Fruit fly (Drosophila melanogaster) whole organism, embryonic: Measurements from ENCODE around the gene Sox100B.

Experiments
- CG10147 ChIP-seq: fragments of 200-800 bp; sonication (Bioruptor generic); optimal IDR thresholded peaks from 2 replicates; lab custom pipeline; 2019; ENCODE audit warnings: missing biosample characterization, mild to moderate bottlenecking, missing genetic modification characterization, moderate library complexity
- CG10366 ChIP-seq: fragments of 200-800 bp; sonication (Bioruptor generic); IDR thresholded peaks from 2 replicates; pipeline ENCODE4 v1.3.6; 2022; ENCODE audit warnings: missing biosample characterization, missing genetic modification characterization
- CG10431 ChIP-seq: fragments of 200-800 bp; sonication (Bioruptor generic); optimal IDR thresholded peaks from 3 replicates; lab custom pipeline; 2018; ENCODE audit warnings: missing biosample characterization, mild to moderate bottlenecking, missing genetic modification characterization
- CG11398 ChIP-seq: fragments of 200-800 bp; sonication (Bioruptor generic); optimal IDR thresholded peaks from 2 replicates; lab custom pipeline; 2016; ENCODE audit warnings: missing biosample characterization, missing genetic modification characterization
- CG11504 ChIP-seq: fragments of 200-800 bp; sonication (Bioruptor generic); optimal IDR thresholded peaks from 3 replicates; lab custom pipeline; 2019; ENCODE audit warnings: missing biosample characterization, mild to moderate bottlenecking, missing genetic modification characterization, moderate library complexity
- CG12219 ChIP-seq: fragments of 200-800 bp; sonication (Bioruptor generic); optimal IDR thresholded peaks from 3 replicates; lab custom pipeline; 2018; ENCODE audit warnings: missing biosample characterization, mild to moderate bottlenecking, missing genetic modification characterization
- CG12299 ChIP-seq: fragments of 200-800 bp; sonication (Bioruptor generic); optimal IDR thresholded peaks from 2 replicates; lab custom pipeline; 2018; ENCODE audit warnings: missing biosample characterization, mild to moderate bottlenecking, missing genetic modification characterization
- CG13424 ChIP-seq: fragments of 200-800 bp; sonication (Bioruptor generic); optimal IDR thresholded peaks from 2 replicates; lab custom pipeline; 2019; ENCODE audit warnings: missing biosample characterization, mild to moderate bottlenecking, missing genetic modification characterization, moderate library complexity
- CG14014 ChIP-seq: fragments of 200-800 bp; sonication (Bioruptor generic); IDR thresholded peaks from 2 replicates; pipeline ENCODE4 v1.3.6; 2022; ENCODE audit warnings: missing biosample characterization, missing genetic modification characterization
- CG15073 ChIP-seq: fragments of 200-800 bp; sonication (Bioruptor generic); optimal IDR thresholded peaks from 2 replicates; lab custom pipeline; 2016; ENCODE audit warnings: missing biosample characterization, missing genetic modification characterization
- CG15479 ChIP-seq: fragments of 200-800 bp; sonication (Bioruptor generic); optimal IDR thresholded peaks from 3 replicates; lab custom pipeline; 2019; ENCODE audit warnings: missing biosample characterization, mild to moderate bottlenecking, missing genetic modification characterization, moderate library complexity
- CG16779 ChIP-seq: fragments of 200-800 bp; sonication (Bioruptor generic); IDR thresholded peaks from 2 replicates; pipeline ENCODE4 v1.3.6; 2022; ENCODE audit warnings: missing biosample characterization, missing genetic modification characterization
- CG17359 ChIP-seq: fragments of 200-800 bp; sonication (Bioruptor generic); optimal IDR thresholded peaks from 3 replicates; lab custom pipeline; 2018; ENCODE audit warnings: missing biosample characterization, mild to moderate bottlenecking, missing genetic modification characterization, moderate library complexity
- CG17385 ChIP-seq: fragments of 200-800 bp; sonication (Bioruptor generic); optimal IDR thresholded peaks from 3 replicates; lab custom pipeline; 2018; ENCODE audit warnings: missing biosample characterization, mild to moderate bottlenecking, missing genetic modification characterization
- CG2116 ChIP-seq: fragments of 200-800 bp; sonication (Bioruptor generic); optimal IDR thresholded peaks from 3 replicates; lab custom pipeline; 2018; ENCODE audit warnings: missing biosample characterization, mild to moderate bottlenecking, missing genetic modification characterization
- CG31388 ChIP-seq: fragments of 200-800 bp; sonication (Bioruptor generic); optimal IDR thresholded peaks from 2 replicates; lab custom pipeline; 2016; ENCODE audit warnings: missing biosample characterization, missing genetic modification characterization
- CG3281 ChIP-seq: fragments of 200-800 bp; sonication (Bioruptor generic); optimal IDR thresholded peaks from 3 replicates; lab custom pipeline; 2017; ENCODE audit warnings: missing biosample characterization, mild to moderate bottlenecking, missing genetic modification characterization
- CG34224 ChIP-seq: fragments of 200-800 bp; sonication (Bioruptor generic); IDR thresholded peaks from 3 replicates; pipeline ENCODE4 v1.3.6; 2022; ENCODE audit warnings: missing biosample characterization, missing genetic modification characterization; ENCODE audit not compliant: partially characterized antibody
- CG34422 ChIP-seq: fragments of 200-800 bp; sonication (Bioruptor generic); IDR thresholded peaks from 3 replicates; pipeline ENCODE4 v1.3.6; 2022; ENCODE audit warnings: missing biosample characterization, missing genetic modification characterization
- CG4404 ChIP-seq: fragments of 200-800 bp; sonication (Bioruptor generic); IDR thresholded peaks from 2 replicates; pipeline ENCODE4 v1.3.6; 2022; ENCODE audit warnings: missing biosample characterization, missing genetic modification characterization
- CG4707 ChIP-seq: fragments of 200-800 bp; sonication (Bioruptor generic); optimal IDR thresholded peaks from 2 replicates; lab custom pipeline; 2018; ENCODE audit warnings: missing biosample characterization, mild to moderate bottlenecking, missing genetic modification characterization, moderate library complexity
- CG5953 ChIP-seq: fragments of 200-800 bp; sonication (Bioruptor generic); IDR thresholded peaks from 2 replicates; pipeline ENCODE4 v1.3.6; 2022; ENCODE audit warnings: missing biosample characterization, missing genetic modification characterization
- CG6813 ChIP-seq: fragments of 200-800 bp; sonication (Bioruptor generic); optimal IDR thresholded peaks from 2 replicates; lab custom pipeline; 2017; ENCODE audit warnings: missing biosample characterization, missing genetic modification characterization, mild to moderate bottlenecking, moderate library complexity, missing genetic modification reagents
- CG8281 ChIP-seq: fragments of 200-800 bp; sonication (Bioruptor generic); optimal IDR thresholded peaks from 2 replicates; lab custom pipeline; 2018; ENCODE audit warnings: missing biosample characterization, mild to moderate bottlenecking, missing genetic modification characterization, moderate library complexity
- CG8290 ChIP-seq, 3 experiments: fragments of 200-800 bp; sonication (Bioruptor generic); optimal IDR thresholded peaks; 2 replicates each; lab custom pipeline; 2016 to 2019; ENCODE audit warnings: missing biosample characterization in 3 of 3, missing genetic modification characterization in 3 of 3, mild to moderate bottlenecking in 2 of 3, moderate library complexity in 1 of 3
- Deaf1 ChIP-seq: fragments of 200-800 bp; optimal IDR thresholded peaks from 3 replicates; lab custom pipeline; 2019; ENCODE audit warnings: missing biosample characterization, mild to moderate bottlenecking, missing genetic modification characterization, moderate library complexity
- Eip74EF ChIP-seq, 2 experiments: fragments of 200-800 bp in 1 of 2; fragments of >200 bp in 1 of 2; sonication (Bioruptor generic) in 1 of 2; optimal IDR thresholded peaks; 2 replicates each; lab custom pipeline; 2017 to 2019; ENCODE audit warnings: missing biosample characterization in 2 of 2, missing genetic modification characterization in 2 of 2, mild to moderate bottlenecking in 1 of 2, moderate library complexity in 1 of 2
- Fer3 ChIP-seq: fragments of 200-800 bp; sonication (Bioruptor generic); optimal IDR thresholded peaks from 2 replicates; lab custom pipeline; 2018; ENCODE audit warnings: missing biosample characterization, mild to moderate bottlenecking, missing genetic modification characterization, moderate library complexity
- H2.0 ChIP-seq: fragments of 200-800 bp; sonication (Bioruptor generic); IDR thresholded peaks from 2 replicates; pipeline ENCODE4 v1.3.6; 2022; ENCODE audit warnings: missing biosample characterization, missing genetic modification characterization
- Hsf ChIP-seq: fragments of 200-800 bp; sonication (Bioruptor generic); optimal IDR thresholded peaks from 3 replicates; lab custom pipeline; 2016; ENCODE audit warnings: missing biosample characterization, missing genetic modification characterization
- Poxn ChIP-seq: fragments of 200-800 bp; sonication (Bioruptor generic); IDR thresholded peaks from 2 replicates; pipeline ENCODE4 v1.3.6; 2022; ENCODE audit warnings: missing biosample characterization, missing genetic modification characterization
- Spps ChIP-seq: fragments of 200-800 bp; sonication (Bioruptor generic); optimal IDR thresholded peaks from 2 replicates; lab custom pipeline; 2018; ENCODE audit warnings: missing biosample characterization, mild to moderate bottlenecking, missing genetic modification characterization
- Vsx1 ChIP-seq: fragments of 200-800 bp; sonication (Bioruptor generic); optimal IDR thresholded peaks from 2 replicates; lab custom pipeline; 2017; ENCODE audit warnings: missing biosample characterization, mild to moderate bottlenecking, missing genetic modification characterization, missing genetic modification reagents
- abd-A ChIP-seq: fragments of 200-800 bp; sonication (Bioruptor generic); optimal IDR thresholded peaks from 3 replicates; lab custom pipeline; 2019; ENCODE audit warnings: missing biosample characterization, mild to moderate bottlenecking, missing genetic modification characterization, moderate library complexity
- chinmo ChIP-seq: fragments of 200-800 bp; sonication (Bioruptor generic); IDR thresholded peaks from 4 replicates; pipeline ENCODE4 v1.3.6; 2022; ENCODE audit warnings: missing biosample characterization, missing genetic modification characterization; ENCODE audit not compliant: partially characterized antibody
- dmrt99B ChIP-seq: fragments of 200-800 bp; sonication (Bioruptor generic); optimal IDR thresholded peaks from 2 replicates; lab custom pipeline; 2018; ENCODE audit warnings: missing biosample characterization, mild to moderate bottlenecking, missing genetic modification characterization, moderate library complexity
- dysf ChIP-seq: fragments of 200-800 bp; sonication (Bioruptor generic); IDR thresholded peaks from 3 replicates; pipeline ENCODE4 v1.3.6; 2022; ENCODE audit warnings: missing biosample characterization, missing genetic modification characterization
- gem ChIP-seq: fragments of 200-800 bp; sonication (Bioruptor generic); optimal IDR thresholded peaks from 2 replicates; lab custom pipeline; 2019; ENCODE audit warnings: missing biosample characterization, mild to moderate bottlenecking, missing genetic modification characterization, moderate library complexity
- gsb ChIP-seq: fragments of 200-800 bp; sonication (Bioruptor generic); IDR thresholded peaks from 2 replicates; pipeline ENCODE4 v1.3.6; 2022; ENCODE audit warnings: missing biosample characterization, missing genetic modification characterization
- kah ChIP-seq: fragments of 200-800 bp; sonication (Bioruptor generic); optimal IDR thresholded peaks from 2 replicates; lab custom pipeline; 2018; ENCODE audit warnings: missing biosample characterization, mild to moderate bottlenecking, missing genetic modification characterization
- kay ChIP-seq: fragments of 200-800 bp; sonication (Bioruptor generic); optimal IDR thresholded peaks from 2 replicates; lab custom pipeline; 2016; ENCODE audit warnings: missing biosample characterization, missing genetic modification characterization
- psq ChIP-seq: fragments of 200-800 bp; sonication (Bioruptor generic); optimal IDR thresholded peaks from 2 replicates; lab custom pipeline; 2017; ENCODE audit warnings: missing biosample characterization, missing genetic modification characterization
- salm ChIP-seq: fragments of 200-800 bp; sonication (Bioruptor generic); optimal IDR thresholded peaks from 2 replicates; lab custom pipeline; 2018; ENCODE audit warnings: missing biosample characterization, mild to moderate bottlenecking, missing genetic modification characterization
- sisA ChIP-seq: fragments of 200-800 bp; sonication (Bioruptor generic); IDR thresholded peaks from 2 replicates; pipeline ENCODE4 v1.3.6; 2022; ENCODE audit warnings: missing biosample characterization, missing genetic modification characterization
- slbo ChIP-seq: fragments of 200-800 bp; sonication (Bioruptor generic); IDR thresholded peaks from 2 replicates; pipeline ENCODE4 v1.3.6; 2022; ENCODE audit warnings: missing biosample characterization, missing genetic modification characterization
- sr ChIP-seq: fragments of 200-800 bp; sonication (Bioruptor generic); IDR thresholded peaks from 3 replicates; pipeline ENCODE4 v1.3.6; 2022; ENCODE audit warnings: missing biosample characterization, missing genetic modification characterization
- tgo ChIP-seq: fragments of 200-800 bp; sonication (Bioruptor generic); IDR thresholded peaks from 3 replicates; pipeline ENCODE4 v1.3.6; 2022; ENCODE audit warnings: missing biosample characterization, missing genetic modification characterization
- unc-4 ChIP-seq: fragments of 200-800 bp; sonication (Bioruptor generic); IDR thresholded peaks from 2 replicates; pipeline ENCODE4 v1.3.6; 2022; ENCODE audit warnings: missing biosample characterization, missing genetic modification characterization; ENCODE audit not compliant: partially characterized antibody
- wek ChIP-seq: fragments of 200-800 bp; sonication (Bioruptor generic); optimal IDR thresholded peaks from 3 replicates; lab custom pipeline; 2018; ENCODE audit warnings: missing biosample characterization, mild to moderate bottlenecking, missing genetic modification characterization, moderate library complexity
- zfh1 ChIP-seq: fragments of 200-800 bp; sonication (Bioruptor generic); IDR thresholded peaks from 3 replicates; pipeline ENCODE4 v1.3.6; 2022; ENCODE audit warnings: missing biosample characterization, missing genetic modification characterization

Gene Sox100B

DNA sequence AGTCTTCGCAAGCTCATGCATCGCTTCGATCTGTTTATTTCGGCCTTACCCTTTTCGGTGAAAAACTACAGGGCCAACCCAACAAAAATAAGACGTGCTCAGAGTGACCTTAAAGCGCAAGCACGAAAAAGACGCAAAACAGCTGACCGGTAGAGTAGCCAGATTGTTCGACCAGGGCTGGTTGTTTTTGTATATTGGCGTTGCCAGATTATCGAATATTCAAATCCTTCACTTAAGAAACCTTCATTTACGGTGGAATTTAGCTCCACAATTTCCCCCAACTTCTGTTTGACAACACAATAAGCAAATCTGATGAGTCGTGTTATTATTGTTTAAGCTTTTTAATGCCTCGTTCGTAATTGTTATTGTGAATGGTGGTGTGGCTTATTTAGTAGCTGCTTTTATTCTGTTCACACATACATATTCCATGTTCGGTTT lies 11.2 kb upstream of the Sox100B start, which contains the start of gene Chchd3 (continued):
- no peak for TF ChIP-seq CG8290 (GFP tag; optimal IDR thresholded peaks at IDR 0.05; lab: Kevin White, UChicago)
- TF ChIP-seq CG8290 (tag; optimal IDR thresholded peaks at IDR 0.05; lab: Kevin White, UChicago), result peak in 1 of 2 experiments; percentile 43
- TF ChIP-seq CG6813 (GFP tag; lab: Kevin White, UChicago), result no peak
- TF ChIP-seq Poxn, result no peak
- TF ChIP-seq CG4707 (GFP tag; lab: Kevin White, UChicago), result no peak
- TF ChIP-seq dmrt99B, result no peak
- TF ChIP-seq CG13424 (tag; lab: Kevin White, UChicago), result peak; percentile 25
- no peak for TF ChIP-seq dysf
- TF ChIP-seq CG31388 (GFP tag; lab: Kevin White, UChicago), result no peak
- TF ChIP-seq CG12219, result no peak
- no peak for TF ChIP-seq kay (GFP tag; lab: Kevin White, UChicago)
- no peak for TF ChIP-seq CG15073 (GFP tag; lab: Kevin White, UChicago)
- TF ChIP-seq CG8281 (tag; lab: Kevin White, UChicago), result no peak
- no peak for TF ChIP-seq Fer3 (tag; lab: Kevin White, UChicago)
- no peak for TF ChIP-seq CG3281
- no peak for TF ChIP-seq CG5953 (GFP tag; lab: Robert Waterston, UW)
- TF ChIP-seq CG10431 (GFP tag; lab: Kevin White, UChicago), result no peak
- TF ChIP-seq CG10147, result no peak
- TF ChIP-seq CG34422 (GFP tag; lab: Robert Waterston, UW), result peak; percentile 54; the same call in 1 of the 3 replicates
- no peak for TF ChIP-seq wek (GFP tag; lab: Kevin White, UChicago)
- TF ChIP-seq CG17359 (tag; lab: Kevin White, UChicago), result no peak
- no peak for TF ChIP-seq CG17385 (GFP tag; lab: Kevin White, UChicago)
- 0 out of 3 replicates have a peak, but pooled peaks have one; percentile 21 for TF ChIP-seq zfh1
- TF ChIP-seq CG16779 (GFP tag; lab: Robert Waterston, UW), result no peak
- TF ChIP-seq gem, result no peak
- no peak for TF ChIP-seq psq (GFP tag; lab: Kevin White, UChicago)
- no peak for TF ChIP-seq salm (tag; lab: Kevin White, UChicago)
- no peak for TF ChIP-seq H2.0 (GFP tag; lab: Robert Waterston, UW)
- no peak for TF ChIP-seq Hsf (GFP tag; lab: Kevin White, UChicago)
- TF ChIP-seq CG12299 (tag; lab: Kevin White, UChicago), result no peak
- no peak for TF ChIP-seq kah (GFP tag; lab: Kevin White, UChicago)
- TF ChIP-seq abd-A (tag; lab: Kevin White, UChicago), result no peak
- no peak for TF ChIP-seq CG11504 (tag; lab: Kevin White, UChicago)
- no peak for TF ChIP-seq Spps
- TF ChIP-seq CG34224, result peak; percentile 31; the same call in 2 of the 3 replicates
- TF ChIP-seq CG15479 (GFP tag; lab: Kevin White, UChicago), result no peak
- TF ChIP-seq sisA (GFP tag; lab: Robert Waterston, UW), result no peak
- 0 out of 4 replicates have a peak, but pooled peaks have one; percentile 9 for TF ChIP-seq chinmo
- TF ChIP-seq Vsx1 (GFP tag; lab: Kevin White, UChicago), result peak; percentile 22
- TF ChIP-seq CG14014, result no peak
- TF ChIP-seq unc-4 (GFP tag; lab: Robert Waterston, UW), result peak; percentile 36; the same call in 1 of the 2 replicates
- TF ChIP-seq CG11398 (GFP tag; lab: Kevin White, UChicago), result no peak
- TF ChIP-seq gsb (GFP tag; lab: Robert Waterston, UW), result no peak
- TF ChIP-seq Deaf1 (tag; lab: Kevin White, UChicago), result no peak
- no peak for TF ChIP-seq Eip74EF (GFP tag; optimal IDR thresholded peaks at IDR 0.05; lab: Kevin White, UChicago)
- TF ChIP-seq sr (GFP tag; lab: Robert Waterston, UW), result no peak
- no peak for TF ChIP-seq CG2116 (GFP tag; lab: Kevin White, UChicago)
- TF ChIP-seq CG4404 (GFP tag; lab: Robert Waterston, UW), result no peak
- TF ChIP-seq slbo (GFP tag; lab: Robert Waterston, UW), result peak; percentile 43; the same call in 1 of the 2 replicates
- TF ChIP-seq tgo (GFP tag; lab: Robert Waterston, UW), result no peak
- TF ChIP-seq CG10366 (GFP tag; lab: Robert Waterston, UW), result no peak
